Worm (Caenorhabditis elegans): ENCODE results near the gene unc-61.

DNA sequence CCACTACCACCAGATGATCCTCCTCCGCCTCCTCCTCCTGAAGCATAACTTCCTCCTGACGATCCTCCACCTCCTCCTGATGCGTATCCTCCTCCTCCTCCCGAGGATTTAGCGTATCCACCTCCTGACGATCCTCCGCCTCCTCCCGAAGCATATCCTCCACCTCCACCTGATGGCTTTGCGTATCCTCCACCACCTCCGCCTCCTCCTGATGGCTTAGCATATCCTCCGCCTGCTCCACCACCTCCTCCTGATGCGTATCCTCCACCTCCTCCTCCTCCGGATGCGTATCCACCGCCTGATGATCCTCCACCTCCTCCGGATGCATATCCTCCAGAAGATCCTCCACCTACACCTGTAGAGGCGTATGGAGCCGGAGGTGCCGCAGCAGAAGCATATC, 10.8 kb upstream of the unc-61 start:
- no peak for TF ChIP-seq unc-39 (tag; optimal IDR thresholded peaks at IDR 0.05)
- TF ChIP-seq pqm-1 (tag; optimal IDR thresholded peaks at IDR 0.05): no peak
